Fruit fly (Drosophila melanogaster): Measurements from ENCODE around the gene cad.

The cad gene

dm6 chr2L:20759809-20760485 is 10.6 kb upstream of the cad start (continued):
- TF ChIP-seq Side (GFP tag; optimal IDR thresholded peaks at IDR 0.05): no peak
- TF ChIP-seq CG5953 (GFP tag; IDR thresholded peaks at IDR 0.05): no peak
- no peak for TF ChIP-seq tll (GFP tag; optimal IDR thresholded peaks at IDR 0.05)
- no peak for TF ChIP-seq Opbp (GFP tag; IDR thresholded peaks at IDR 0.05; ENCODE audit: partially characterized antibody)
- no peak for TF ChIP-seq inv (GFP tag; IDR thresholded peaks at IDR 0.05; ENCODE audit: partially characterized antibody)
- no peak for TF ChIP-seq fru (optimal IDR thresholded peaks at IDR 0.05)
- TF ChIP-seq NK7.1 (GFP tag; optimal IDR thresholded peaks at IDR 0.05): no peak
- no peak for TF ChIP-seq slp2 (GFP tag; optimal IDR thresholded peaks at IDR 0.05)
- TF ChIP-seq Stat92E (GFP tag; optimal IDR thresholded peaks at IDR 0.05): no peak
- peak; percentile 20 for TF ChIP-seq disco-r (GFP tag; optimal IDR thresholded peaks at IDR 0.05)
- no peak for TF ChIP-seq Dll (GFP tag; IDR thresholded peaks at IDR 0.05; ENCODE audit: partially characterized antibody)
- TF ChIP-seq zf30C (GFP tag; optimal IDR thresholded peaks at IDR 0.05): no peak
- no peak for TF ChIP-seq crc (GFP tag; optimal IDR thresholded peaks at IDR 0.05)
- TF ChIP-seq CG3838 (GFP tag; optimal IDR thresholded peaks at IDR 0.05): no peak
- TF ChIP-seq Hand (GFP tag; optimal IDR thresholded peaks at IDR 0.05): peak; percentile 36
- no peak for TF ChIP-seq unc-4 (GFP tag; IDR thresholded peaks at IDR 0.05; ENCODE audit: partially characterized antibody)
- TF ChIP-seq CG17829 (tag; optimal IDR thresholded peaks at IDR 0.05): peak; percentile 37
- TF ChIP-seq CG15696 (tag; optimal IDR thresholded peaks at IDR 0.05): no peak
- no peak for TF ChIP-seq CG18619 (GFP tag; optimal IDR thresholded peaks at IDR 0.05)
- no peak for TF ChIP-seq bowl (GFP tag; IDR thresholded peaks at IDR 0.05)
- no peak for TF ChIP-seq tx (GFP tag; optimal IDR thresholded peaks at IDR 0.05)
- no peak for TF ChIP-seq Sry-β (GFP tag; optimal IDR thresholded peaks at IDR 0.05)
- TF ChIP-seq Mrtf (GFP tag; IDR thresholded peaks at IDR 0.05): no peak
- no peak for TF ChIP-seq jing (GFP tag; optimal IDR thresholded peaks at IDR 0.05)
- TF ChIP-seq cad (GFP tag; optimal IDR thresholded peaks at IDR 0.05): no peak
- no peak for TF ChIP-seq CG13894 (tag; optimal IDR thresholded peaks at IDR 0.05)
- TF ChIP-seq CG10321 (GFP tag; IDR thresholded peaks at IDR 0.05): no peak
- peak; percentile 41 for TF ChIP-seq CG9817 (tag; optimal IDR thresholded peaks at IDR 0.05)
- TF ChIP-seq Hr51 (GFP tag; optimal IDR thresholded peaks at IDR 0.05): peak in 1 of 2 experiments; percentile 67
- no peak for TF ChIP-seq Chrac-16 (GFP tag; optimal IDR thresholded peaks at IDR 0.05)
- TF ChIP-seq Hr39 (optimal IDR thresholded peaks at IDR 0.05): no peak
- TF ChIP-seq CG3847 (GFP tag; IDR thresholded peaks at IDR 0.05): peak; percentile 41; the same call in 1 of the 2 replicates
- TF ChIP-seq CG8359 (GFP tag; optimal IDR thresholded peaks at IDR 0.05; ENCODE audit: borderline replicate concordance): no peak
- TF ChIP-seq CG2120 (GFP tag; optimal IDR thresholded peaks at IDR 0.05): peak; percentile 51
- no peak for TF ChIP-seq sim (GFP tag; IDR thresholded peaks at IDR 0.05)
- TF ChIP-seq vfl (GFP tag; optimal IDR thresholded peaks at IDR 0.05): no peak
- no peak for TF ChIP-seq Antp (GFP tag; optimal IDR thresholded peaks at IDR 0.05)
- TF ChIP-seq chif (GFP tag; optimal IDR thresholded peaks at IDR 0.05): no peak
- peak; percentile 59 for TF ChIP-seq CG6689 (GFP tag; IDR thresholded peaks at IDR 0.05)
- TF ChIP-seq CG17802 (tag; optimal IDR thresholded peaks at IDR 0.05): no peak
- peak; percentile 59 for TF ChIP-seq phol (tag; optimal IDR thresholded peaks at IDR 0.05)
- TF ChIP-seq klu (GFP tag; IDR thresholded peaks at IDR 0.05): no peak
- no peak for TF ChIP-seq Optix (GFP tag; IDR thresholded peaks at IDR 0.05)
- no peak; the same call in 1 of the 2 replicates for TF ChIP-seq ranshi (GFP tag; IDR thresholded peaks at IDR 0.05)
- TF ChIP-seq CG34224 (GFP tag; IDR thresholded peaks at IDR 0.05; ENCODE audit: partially characterized antibody): no peak
- peak; percentile 41; the same call in 1 of the 2 replicates for TF ChIP-seq Ada2b (GFP tag; IDR thresholded peaks at IDR 0.05)
- TF ChIP-seq Kr (GFP tag; optimal IDR thresholded peaks at IDR 0.05): no peak
- TF ChIP-seq CG9797 (GFP tag; optimal IDR thresholded peaks at IDR 0.05): no peak
- TF ChIP-seq lmd (GFP tag; IDR thresholded peaks at IDR 0.05): peak; percentile 57
- TF ChIP-seq kni (GFP tag; optimal IDR thresholded peaks at IDR 0.05): no peak

Measured in whole organism, embryonic.